Fruit fly (Drosophila melanogaster): ENCODE measurements around the gene Ser12.

Ser12 gene

DNA sequence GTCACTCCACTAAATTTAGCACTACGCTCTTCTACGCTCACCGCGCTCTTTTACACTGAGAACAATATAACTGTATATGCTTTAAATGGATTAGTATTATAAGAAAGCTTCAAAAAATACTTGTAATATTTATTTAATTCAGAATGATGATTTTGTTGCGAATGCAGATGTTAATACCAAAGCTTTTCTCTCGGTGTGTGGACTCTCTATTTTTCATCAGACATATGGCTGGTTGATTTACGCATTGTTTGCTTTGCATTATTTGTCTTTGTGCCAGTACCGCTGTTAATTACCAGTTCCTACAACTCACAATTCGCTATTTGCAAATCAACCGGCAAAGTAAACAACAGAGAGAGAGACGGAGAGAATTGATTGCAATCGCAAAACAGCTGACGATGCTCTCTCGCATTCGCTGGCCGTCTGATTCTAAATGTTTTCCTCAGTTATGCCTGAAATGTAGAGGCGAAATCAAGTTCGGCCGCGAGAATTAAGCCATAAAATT, 29.4 kb downstream of the Ser12 start (continued):
- TF ChIP-seq psq (GFP tag; optimal IDR thresholded peaks at IDR 0.05), result peak; percentile 98
- peak; percentile 54 to 79 for TF ChIP-seq dl (GFP tag; optimal IDR thresholded peaks at IDR 0.05; ENCODE audit: insufficient read depth in 1 of 2, partially characterized antibody in 2 of 2)
- TF ChIP-seq GATAd (GFP tag; optimal IDR thresholded peaks at IDR 0.05), result peak; percentile 96
- TF ChIP-seq Rel (GFP tag; optimal IDR thresholded peaks at IDR 0.05), result peak; percentile 87
- peak; percentile 88 for TF ChIP-seq Rel (tag; optimal IDR thresholded peaks at IDR 0.05)
- TF ChIP-seq br (GFP tag; optimal IDR thresholded peaks at IDR 0.05), result peak; percentile 99

DNA sequence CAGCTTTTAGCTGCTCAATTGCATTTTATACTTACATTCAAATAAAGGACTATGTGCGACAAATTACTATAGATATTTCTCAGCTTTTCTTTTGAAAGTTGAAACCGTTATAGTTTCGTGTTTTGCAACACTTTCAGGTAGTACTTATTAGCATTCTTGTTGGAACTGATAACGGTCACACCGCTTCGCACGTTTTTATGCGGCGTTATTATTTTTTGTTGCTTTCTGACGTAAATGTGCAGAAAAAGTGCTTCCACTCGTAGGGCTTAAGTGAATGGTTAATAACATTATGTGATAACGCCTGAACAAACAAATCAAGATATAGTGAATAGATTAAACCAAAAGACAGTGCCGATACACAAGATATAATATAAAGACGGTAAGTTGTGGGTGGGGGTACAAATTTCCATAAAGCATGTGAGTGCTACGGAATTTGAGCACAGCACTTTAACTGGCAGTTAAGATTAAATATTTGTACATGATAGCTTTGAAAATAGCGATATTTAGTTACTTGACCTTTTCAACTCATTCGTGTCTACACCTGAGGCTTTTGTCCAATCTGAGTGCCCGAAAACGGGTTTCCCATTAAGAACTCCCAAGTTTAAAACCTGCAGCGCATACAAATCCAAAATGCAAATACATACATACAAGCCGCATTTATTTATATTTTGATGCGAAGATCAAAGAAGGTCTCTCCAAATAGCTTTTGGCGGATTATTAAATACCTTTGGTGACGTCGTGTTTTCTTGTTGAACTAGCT, 30.3 kb downstream of the Ser12 start, which contains the start of gene papi:
papi (plus strand) TSS at position 176 of the 760 bp plus-strand sequence.
- TF ChIP-seq Hr83 (GFP tag; optimal IDR thresholded peaks at IDR 0.05; ENCODE audit: poor library complexity, severe bottlenecking) (no peak), HLH106 (tag; optimal IDR thresholded peaks at IDR 0.05) (no peak), rgr (GFP tag; optimal IDR thresholded peaks at IDR 0.05) (peak; percentile 66), Rel (GFP tag; optimal IDR thresholded peaks at IDR 0.05) (no peak), Rel (tag; optimal IDR thresholded peaks at IDR 0.05) (peak; percentile 68), Sp1 (GFP tag; optimal IDR thresholded peaks at IDR 0.05) (no peak), N (GFP tag; optimal IDR thresholded peaks at IDR 0.05) (no peak)

DNA sequence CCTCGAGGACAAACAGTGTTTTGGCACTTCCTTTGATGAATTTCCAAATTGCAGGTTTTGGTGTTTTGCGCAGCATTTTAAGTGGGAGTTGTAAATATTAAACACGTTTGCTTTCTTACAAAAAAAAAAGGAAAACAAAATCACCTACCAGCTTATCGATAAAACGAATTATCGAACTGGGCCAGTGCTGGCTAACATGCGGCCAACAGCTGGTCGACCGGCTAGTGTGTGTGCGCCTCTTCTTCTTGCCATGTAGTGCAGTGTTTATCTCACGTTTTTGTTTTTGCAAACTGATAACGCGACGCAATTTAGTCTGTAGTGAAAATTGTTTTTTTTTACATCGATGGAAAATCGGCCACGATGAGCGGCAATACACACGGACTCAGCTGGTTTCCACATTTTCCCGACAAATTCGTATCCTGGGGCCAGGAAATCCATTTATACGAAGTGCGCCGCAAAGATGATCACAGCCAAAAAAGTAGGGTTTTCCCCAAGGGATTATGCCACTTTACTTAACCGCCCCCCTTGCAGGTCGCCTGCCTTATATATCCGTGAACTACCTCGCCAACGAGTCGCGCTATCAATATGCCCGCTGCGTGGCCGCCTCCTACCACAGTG, 33.9 kb downstream of the Ser12 start, which contains the start of the genes CG15386, CG42371 and mio:
CG15386 (minus strand) TSS at position 180 of the 618 bp plus-strand sequence.
CG42371 (minus strand) TSS at position 180 of the 618 bp plus-strand sequence.
mio (plus strand) TSS at position 224 of the 618 bp plus-strand sequence.
- no peak for TF ChIP-seq Myc (optimal IDR thresholded peaks at IDR 0.05)
- no peak for TF ChIP-seq Vsx2 (GFP tag; optimal IDR thresholded peaks at IDR 0.05; ENCODE audit: partially characterized antibody)
- peak; percentile 52 for TF ChIP-seq rgr (GFP tag; optimal IDR thresholded peaks at IDR 0.05)
- no peak for TF ChIP-seq Jra (GFP tag; optimal IDR thresholded peaks at IDR 0.05)
- no peak for TF ChIP-seq sage (GFP tag; optimal IDR thresholded peaks at IDR 0.05)
- TF ChIP-seq CG32264 (GFP tag; optimal IDR thresholded peaks at IDR 0.05), result no peak
- peak; percentile 70 for TF ChIP-seq jim (GFP tag; optimal IDR thresholded peaks at IDR 0.05)
- TF ChIP-seq Hr83 (GFP tag; optimal IDR thresholded peaks at IDR 0.05; ENCODE audit: poor library complexity, severe bottlenecking), result peak; percentile 83
- no peak for TF ChIP-seq brk (GFP tag; optimal IDR thresholded peaks at IDR 0.05)
- no peak for TF ChIP-seq HLH106 (tag; optimal IDR thresholded peaks at IDR 0.05)
- TF ChIP-seq lola (GFP tag; optimal IDR thresholded peaks at IDR 0.05), result no peak
- no peak for TF ChIP-seq dmrt93B (GFP tag; optimal IDR thresholded peaks at IDR 0.05)
- no peak for TF ChIP-seq N (GFP tag; optimal IDR thresholded peaks at IDR 0.05)
- TF ChIP-seq h (GFP tag; optimal IDR thresholded peaks at IDR 0.05), result peak; percentile 40
- TF ChIP-seq tai (GFP tag; optimal IDR thresholded peaks at IDR 0.05), result no peak
- no peak for TF ChIP-seq CG9705 (GFP tag; optimal IDR thresholded peaks at IDR 0.05)
- no peak for TF ChIP-seq Mio (GFP tag; optimal IDR thresholded peaks at IDR 0.05)
- no peak for TF ChIP-seq Hr78 (GFP tag; optimal IDR thresholded peaks at IDR 0.05)
- TF ChIP-seq Dfd (GFP tag; optimal IDR thresholded peaks at IDR 0.05), result no peak
- peak; percentile 8 for TF ChIP-seq Dif (GFP tag; optimal IDR thresholded peaks at IDR 0.05; ENCODE audit: partially characterized antibody)
- TF ChIP-seq br (GFP tag; optimal IDR thresholded peaks at IDR 0.05), result peak; percentile 55
- TF ChIP-seq sv (GFP tag; optimal IDR thresholded peaks at IDR 0.05), result no peak
- peak; percentile 5 for TF ChIP-seq ey (GFP tag; optimal IDR thresholded peaks at IDR 0.05)
- TF ChIP-seq Rel (GFP tag; optimal IDR thresholded peaks at IDR 0.05), result no peak
- peak; percentile 86 for TF ChIP-seq Rel (tag; optimal IDR thresholded peaks at IDR 0.05)
- no peak for TF ChIP-seq CrebA (GFP tag; optimal IDR thresholded peaks at IDR 0.05; ENCODE audit: borderline replicate concordance)
- no peak for TF ChIP-seq Hnf4 (GFP tag; optimal IDR thresholded peaks at IDR 0.05)
- TF ChIP-seq dl (GFP tag; optimal IDR thresholded peaks at IDR 0.05; ENCODE audit: insufficient read depth in 1 of 2, partially characterized antibody in 2 of 2), result peak in 1 of 2 experiments; percentile 22
- peak; percentile 14 for TF ChIP-seq OdsH (GFP tag; optimal IDR thresholded peaks at IDR 0.05)
- TF ChIP-seq fru (GFP tag; optimal IDR thresholded peaks at IDR 0.05), result no peak
- no peak for TF ChIP-seq usp (GFP tag; optimal IDR thresholded peaks at IDR 0.05)
- TF ChIP-seq woc (GFP tag; optimal IDR thresholded peaks at IDR 0.05), result no peak
- no peak for TF ChIP-seq GATAd (GFP tag; optimal IDR thresholded peaks at IDR 0.05)
- TF ChIP-seq pan (optimal IDR thresholded peaks at IDR 0.05), result no peak
- TF ChIP-seq psq (GFP tag; optimal IDR thresholded peaks at IDR 0.05), result peak; percentile 5
- peak in 1 of 2 experiments; percentile 41 for TF ChIP-seq foxo (GFP tag; optimal IDR thresholded peaks at IDR 0.05)
- no peak for TF ChIP-seq Abd-B (GFP tag; optimal IDR thresholded peaks at IDR 0.05)
- peak; percentile 32 for TF ChIP-seq Sp1 (GFP tag; optimal IDR thresholded peaks at IDR 0.05)
- TF ChIP-seq dsf (GFP tag; optimal IDR thresholded peaks at IDR 0.05; ENCODE audit: borderline replicate concordance), result no peak

Data from whole organism, wandering third instar larva.